Worm (Caenorhabditis elegans) whole organism, mixed stage, embryonic: ENCODE results near the gene F54H12.8.
A peak's percentile ranks its signal among the peaks of the same experiment; 100 is the strongest.

Experiments
- M03D4.4 ChIP-seq: sonication (generic microtip); optimal IDR thresholded peaks from 2 replicates; lab custom pipeline; 2017; ENCODE audit warnings: mild to moderate bottlenecking, missing genetic modification characterization, missing compliant biosample characterization
- bed-3 ChIP-seq: fragments of 200-800 bp; sonication (Bioruptor generic); optimal IDR thresholded peaks from 3 replicates; lab custom pipeline; 2018; ENCODE audit warnings: mild to moderate bottlenecking, missing genetic modification characterization, moderate library complexity, missing compliant biosample characterization
- blmp-1 ChIP-seq: fragments of 150-350 bp; optimal IDR thresholded peaks from 2 replicates; lab custom pipeline; 2014; ENCODE audit warnings: missing biosample characterization, missing genetic modification characterization
- ceh-39 ChIP-seq: fragments of 150-350 bp; optimal IDR thresholded peaks from 2 replicates; lab custom pipeline; 2014; ENCODE audit warnings: missing biosample characterization, missing genetic modification characterization
- ceh-43 ChIP-seq: fragments of 200-800 bp; sonication (Bioruptor generic); optimal IDR thresholded peaks from 2 replicates; lab custom pipeline; 2018; ENCODE audit warnings: mild to moderate bottlenecking, missing genetic modification characterization, moderate library complexity, missing compliant biosample characterization
- ceh-83 ChIP-seq: fragments of 200-800 bp; sonication (Bioruptor generic); optimal IDR thresholded peaks from 2 replicates; lab custom pipeline; 2018; ENCODE audit warnings: mild to moderate bottlenecking, missing genetic modification characterization, missing compliant biosample characterization
- ces-1 ChIP-seq: fragments of 150-350 bp; optimal IDR thresholded peaks from 2 replicates; lab custom pipeline; 2014; ENCODE audit warnings: missing biosample characterization, missing genetic modification reagents, missing genetic modification characterization
- drap-1 ChIP-seq: fragments of 200-800 bp; sonication (Bioruptor generic); optimal IDR thresholded peaks from 3 replicates; lab custom pipeline; 2018; ENCODE audit warnings: mild to moderate bottlenecking, missing genetic modification characterization, missing compliant biosample characterization
- elt-1 ChIP-seq: sonication (generic microtip); optimal IDR thresholded peaks from 2 replicates; lab custom pipeline; 2017; ENCODE audit warnings: missing genetic modification characterization, mild to moderate bottlenecking, missing compliant biosample characterization, antibody characterized with exemption, moderate library complexity, borderline replicate concordance; ENCODE audit not compliant: insufficient read depth
- elt-3 ChIP-seq: fragments of 150-350 bp; optimal IDR thresholded peaks from 2 replicates; lab custom pipeline; 2014; ENCODE audit warnings: missing biosample characterization, missing genetic modification characterization
- flh-1 ChIP-seq: fragments of 200-800 bp; sonication (Bioruptor generic); optimal IDR thresholded peaks from 2 replicates; lab custom pipeline; 2018; ENCODE audit warnings: mild to moderate bottlenecking, missing genetic modification characterization, moderate library complexity, missing compliant biosample characterization
- ham-2 ChIP-seq: fragments of 200-800 bp; sonication (Bioruptor generic); optimal IDR thresholded peaks from 2 replicates; lab custom pipeline; 2018; ENCODE audit warnings: mild to moderate bottlenecking, missing genetic modification characterization, missing compliant biosample characterization
- hlh-1 ChIP-seq: fragments of 150-350 bp; optimal IDR thresholded peaks from 2 replicates; lab custom pipeline; 2014; ENCODE audit warnings: missing biosample characterization, missing genetic modification reagents, missing genetic modification characterization
- lin-32 ChIP-seq: fragments of 200-800 bp; sonication (Bioruptor generic); optimal IDR thresholded peaks from 2 replicates; lab custom pipeline; 2018; ENCODE audit warnings: mild to moderate bottlenecking, missing genetic modification characterization, missing compliant biosample characterization
- lsy-2 ChIP-seq: fragments of 150-350 bp; optimal IDR thresholded peaks from 2 replicates; lab custom pipeline; 2014; ENCODE audit warnings: missing biosample characterization, missing genetic modification characterization
- mab-5 ChIP-seq: fragments of 150-350 bp; optimal IDR thresholded peaks from 2 replicates; lab custom pipeline; 2014; ENCODE audit warnings: missing biosample characterization, missing genetic modification characterization
- mep-1 ChIP-seq: fragments of 150-350 bp; optimal IDR thresholded peaks from 2 replicates; lab custom pipeline; 2017; ENCODE audit warnings: missing biosample characterization, missing genetic modification reagents, missing genetic modification characterization, inconsistent platforms
- mls-2 ChIP-seq: sonication (generic microtip); optimal IDR thresholded peaks from 2 replicates; lab custom pipeline; 2016; ENCODE audit warnings: mild to moderate bottlenecking, missing genetic modification characterization, moderate library complexity, missing compliant biosample characterization
- nhr-12 ChIP-seq: fragments of 150-350 bp; optimal IDR thresholded peaks from 2 replicates; lab custom pipeline; 2014; ENCODE audit warnings: missing biosample characterization, missing genetic modification characterization
- nhr-237 ChIP-seq: fragments of 150-350 bp; optimal IDR thresholded peaks from 2 replicates; lab custom pipeline; 2014; ENCODE audit warnings: missing biosample characterization, missing genetic modification characterization
- nhr-28 ChIP-seq: fragments of 150-350 bp; optimal IDR thresholded peaks from 2 replicates; lab custom pipeline; 2014; ENCODE audit warnings: missing biosample characterization, missing genetic modification characterization
- nhr-76 ChIP-seq: sonication (generic microtip); optimal IDR thresholded peaks from 2 replicates; lab custom pipeline; 2017; ENCODE audit warnings: missing biosample characterization, missing genetic modification characterization
- pha-4 ChIP-seq: fragments of 150-350 bp; optimal IDR thresholded peaks from 2 replicates; lab custom pipeline; 2018; ENCODE audit warnings: missing biosample characterization, missing genetic modification reagents, missing genetic modification characterization
- sem-2 ChIP-seq: fragments of 200-800 bp; sonication (Bioruptor generic); optimal IDR thresholded peaks from 2 replicates; lab custom pipeline; 2018; ENCODE audit warnings: mild to moderate bottlenecking, missing genetic modification characterization, missing compliant biosample characterization
- snpc-4 ChIP-seq: fragments of 150-350 bp; optimal IDR thresholded peaks from 2 replicates; lab custom pipeline; 2014; ENCODE audit warnings: missing biosample characterization, missing genetic modification characterization
- sptf-1 ChIP-seq: sonication (generic microtip); optimal IDR thresholded peaks from 2 replicates; lab custom pipeline; 2017; ENCODE audit warnings: mild to moderate bottlenecking, missing genetic modification characterization, moderate library complexity, missing compliant biosample characterization
- tbx-8 ChIP-seq: fragments of 200-800 bp; sonication (Bioruptor generic); optimal IDR thresholded peaks from 2 replicates; lab custom pipeline; 2018; ENCODE audit warnings: mild to moderate bottlenecking, missing genetic modification characterization, moderate library complexity, missing compliant biosample characterization
- unc-120 ChIP-seq: sonication (generic microtip); optimal IDR thresholded peaks from 2 replicates; lab custom pipeline; 2017; ENCODE audit warnings: missing genetic modification characterization, missing compliant biosample characterization; ENCODE audit not compliant: poor library complexity, severe bottlenecking
- unc-39 ChIP-seq: fragments of 150-350 bp; optimal IDR thresholded peaks from 2 replicates; lab custom pipeline; 2014; ENCODE audit warnings: missing biosample characterization, missing genetic modification characterization
- unc-62 ChIP-seq: fragments of 150-350 bp; optimal IDR thresholded peaks from 2 replicates; lab custom pipeline; 2014; ENCODE audit warnings: missing biosample characterization, missing genetic modification reagents, missing genetic modification characterization
- zip-8 ChIP-seq: fragments of 150-350 bp; optimal IDR thresholded peaks from 2 replicates; lab custom pipeline; 2014; ENCODE audit warnings: missing biosample characterization, missing genetic modification characterization
- ztf-11 ChIP-seq: fragments of 150-350 bp; optimal IDR thresholded peaks from 2 replicates; lab custom pipeline; 2014; ENCODE audit warnings: missing biosample characterization, missing genetic modification characterization

The F54H12.8 gene

ce11 chrIII:7958085-7958484, 10.9 kb downstream of the F54H12.8 start, which contains the start of gene C29E4.11:
C29E4.11 (minus strand) TSS chrIII:7958114.
- peak; percentile 42 for TF ChIP-seq ces-1
- TF ChIP-seq pha-4 (tag; lab: Kevin White, UChicago): peak; percentile 33
- TF ChIP-seq nhr-76 (tag; lab: Kevin White, UChicago): no peak
- no peak for TF ChIP-seq ham-2 (GFP tag; lab: Kevin White, UChicago)
- TF ChIP-seq sem-2 (GFP tag; lab: Kevin White, UChicago): no peak
- TF ChIP-seq bed-3 (GFP tag; lab: Kevin White, UChicago): no peak
- TF ChIP-seq mab-5 (tag; lab: Kevin White, UChicago): no peak
- TF ChIP-seq, all 35 proteins: peak for 2

ce11 chrIII:7956965-7957364, 12.1 kb downstream of the F54H12.8 start, which contains the start of gene C29E4.9:
C29E4.9 (minus strand) TSS chrIII:7957065.
- no peak for TF ChIP-seq mep-1 (tag; lab: Kevin White, UChicago)
- no peak for TF ChIP-seq nhr-237 (tag; lab: Kevin White, UChicago)
- TF ChIP-seq drap-1: no peak
- TF ChIP-seq ztf-11 (tag; lab: Kevin White, UChicago): no peak
- TF ChIP-seq ham-2 (GFP tag; lab: Kevin White, UChicago): no peak
- TF ChIP-seq M03D4.4 (tag; lab: Kevin White, UChicago): no peak
- TF ChIP-seq unc-120 (tag; lab: Kevin White, UChicago): no peak
- no peak for TF ChIP-seq flh-1 (GFP tag; lab: Kevin White, UChicago)
- no peak for TF ChIP-seq nhr-28
- TF ChIP-seq hlh-1: no peak
- TF ChIP-seq elt-1 (tag; lab: Kevin White, UChicago): no peak

DNA sequence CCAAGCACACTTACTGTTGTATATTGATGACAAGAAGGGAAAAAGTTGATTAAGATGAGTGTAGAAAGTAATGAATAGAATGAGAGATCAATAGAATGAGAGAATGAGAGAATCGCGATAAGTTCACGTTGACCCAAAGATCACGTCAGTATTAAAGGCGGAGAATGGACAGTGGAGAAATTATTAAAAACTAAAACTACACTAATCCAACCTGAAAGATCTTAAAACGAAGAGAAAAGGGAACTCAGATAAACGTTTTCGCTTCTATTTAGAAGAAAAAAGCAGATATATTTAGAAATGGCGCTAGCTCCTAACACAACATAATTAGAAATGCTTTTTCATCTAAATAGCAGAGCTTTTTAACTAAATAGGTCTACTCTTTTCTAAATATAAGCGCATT, 15.8 kb downstream of the F54H12.8 start, which contains the start of gene let-754:
Gene let-754, minus strand, starts transcription at position 101 of the 400 bp plus-strand sequence.
- TF ChIP-seq hlh-1 (no peak), unc-62 (GFP tag; lab: Kevin White, UChicago) (no peak), drap-1 (no peak), pha-4 (tag; lab: Kevin White, UChicago) (no peak), unc-39 (tag; lab: Kevin White, UChicago) (no peak), blmp-1 (no peak), mls-2 (no peak), tbx-8 (GFP tag; lab: Kevin White, UChicago) (no peak), nhr-12 (tag; lab: Kevin White, UChicago) (no peak), bed-3 (GFP tag; lab: Kevin White, UChicago) (no peak), sptf-1 (tag; lab: Kevin White, UChicago) (no peak), lin-32 (no peak), flh-1 (GFP tag; lab: Kevin White, UChicago) (no peak), snpc-4 (no peak), elt-1 (tag; lab: Kevin White, UChicago) (no peak), ceh-39 (tag; lab: Kevin White, UChicago) (no peak)

DNA sequence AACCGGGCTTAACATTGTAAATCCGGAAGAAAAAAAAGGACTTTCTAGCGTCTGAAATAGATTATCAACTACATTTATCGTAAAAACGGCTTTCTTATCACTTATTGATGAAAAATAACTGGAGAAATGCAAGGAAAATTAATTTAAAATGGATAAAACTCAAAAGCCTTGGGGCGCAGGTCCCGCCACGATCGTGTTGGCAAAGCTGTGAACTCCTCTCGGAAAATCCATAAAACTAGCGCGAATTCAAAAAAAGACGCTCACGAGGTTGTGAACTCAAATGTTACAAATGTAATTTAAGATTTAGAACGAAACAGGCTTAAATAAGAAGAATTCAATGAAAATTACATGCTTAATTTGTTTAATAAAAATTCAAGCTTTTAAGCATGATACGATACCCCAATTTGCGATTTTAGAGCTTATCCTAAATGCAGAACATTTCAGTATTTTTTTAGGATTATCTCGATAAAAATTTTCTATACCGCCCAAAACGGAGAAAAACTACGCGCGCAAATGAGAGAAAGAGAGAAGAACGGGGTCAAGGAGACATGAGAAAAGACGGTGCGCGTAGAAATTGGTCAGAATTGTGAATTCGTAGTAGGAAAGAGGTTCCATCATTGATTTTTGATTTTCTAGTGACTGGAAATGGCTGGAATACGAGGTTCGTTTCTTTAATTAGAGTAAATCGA, 16.8 kb downstream of the F54H12.8 start, which contains the start of gene C29E4.15:
Gene C29E4.15, plus strand, starts transcription at position 547 of the 689 bp plus-strand sequence.
- TF ChIP-seq hlh-1: no peak
- TF ChIP-seq lsy-2: peak; percentile 24
- no peak for TF ChIP-seq lin-32
- TF ChIP-seq mep-1 (tag; lab: Kevin White, UChicago): peak; percentile 14
- TF ChIP-seq sem-2 (GFP tag; lab: Kevin White, UChicago): no peak

DNA sequence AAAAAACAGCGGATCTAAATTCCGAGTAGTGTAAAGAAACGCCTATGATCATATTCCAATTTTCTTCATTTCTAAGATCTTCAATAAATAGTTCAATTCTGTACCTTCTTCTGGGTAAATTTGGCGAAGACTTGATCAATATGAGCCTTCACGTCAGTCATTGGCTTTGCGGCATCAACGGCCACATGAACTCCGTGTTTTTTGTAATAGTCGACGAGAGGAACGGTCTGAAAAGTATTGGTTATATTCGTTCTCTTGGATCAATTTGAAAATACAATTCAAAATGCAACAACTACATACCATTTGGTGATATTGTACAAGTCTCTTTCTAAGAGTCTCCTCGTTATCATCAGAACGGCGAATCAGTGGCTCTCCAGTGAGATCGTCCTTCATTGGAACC, 18.6 kb downstream of the F54H12.8 start:
- TF ChIP-seq elt-3 (tag; lab: Kevin White, UChicago) (no peak), lin-32 (no peak), nhr-76 (tag; lab: Kevin White, UChicago) (no peak), ceh-43 (GFP tag; lab: Kevin White, UChicago) (no peak), zip-8 (no peak), lsy-2 (no peak), unc-39 (tag; lab: Kevin White, UChicago) (no peak), mls-2 (no peak), ceh-83 (GFP tag; lab: Kevin White, UChicago) (no peak)
